Worm (Caenorhabditis elegans) whole organism, L3 larva: ENCODE results near the gene B0524.5.

Experiments
- R02D3.7 ChIP-seq: fragments of 150-350 bp; optimal IDR thresholded peaks from 2 replicates; lab custom pipeline; 2014; ENCODE audit warnings: missing biosample characterization, missing genetic modification characterization
- ZK546.5 ChIP-seq: sonication (generic microtip); optimal IDR thresholded peaks from 2 replicates; lab custom pipeline; 2017; ENCODE audit warnings: missing biosample characterization, missing genetic modification characterization
- aly-2 ChIP-seq: fragments of 150-350 bp; optimal IDR thresholded peaks from 2 replicates; lab custom pipeline; 2014; ENCODE audit warnings: missing biosample characterization, missing genetic modification characterization
- ama-1 ChIP-seq: fragments of 150-350 bp; optimal IDR thresholded peaks from 2 replicates; lab custom pipeline; 2018
- ceh-28 ChIP-seq: fragments of 150-350 bp; optimal IDR thresholded peaks from 2 replicates; lab custom pipeline; 2014; ENCODE audit warnings: missing biosample characterization, missing genetic modification reagents, missing genetic modification characterization
- ceh-82 ChIP-seq: fragments of 150-350 bp; optimal IDR thresholded peaks from 2 replicates; lab custom pipeline; 2014; ENCODE audit warnings: missing biosample characterization, missing genetic modification characterization
- ceh-9 ChIP-seq: sonication (generic microtip); optimal IDR thresholded peaks from 2 replicates; lab custom pipeline; 2018; ENCODE audit warnings: missing biosample characterization, missing genetic modification characterization
- daf-12 ChIP-seq: fragments of 150-350 bp; optimal IDR thresholded peaks from 2 replicates; lab custom pipeline; 2014; ENCODE audit warnings: missing biosample characterization, missing genetic modification reagents, missing genetic modification characterization
- egl-27 ChIP-seq: sonication (generic microtip); optimal IDR thresholded peaks from 4 replicates; lab custom pipeline; 2017; ENCODE audit warnings: missing biosample characterization, missing genetic modification reagents, missing genetic modification characterization
- egl-5 ChIP-seq: fragments of 150-350 bp; optimal IDR thresholded peaks from 2 replicates; lab custom pipeline; 2017; ENCODE audit warnings: missing biosample characterization, missing genetic modification reagents, missing genetic modification characterization, inconsistent platforms
- elt-1 ChIP-seq: fragments of 150-350 bp; optimal IDR thresholded peaks from 2 replicates; lab custom pipeline; 2014; ENCODE audit warnings: missing biosample characterization, missing genetic modification characterization
- elt-2 ChIP-seq: sonication (generic microtip); optimal IDR thresholded peaks from 2 replicates; lab custom pipeline; 2016; ENCODE audit warnings: missing genetic modification reagents, mild to moderate bottlenecking, missing genetic modification characterization, missing compliant biosample characterization
- elt-3 ChIP-seq, 3 experiments: fragments of 150-350 bp in 1 of 3; sonication (generic microtip) in 2 of 3; optimal IDR thresholded peaks; 2 replicates in 2 of 3; 4 replicates in 1 of 3; lab custom pipeline; 2014 to 2017; ENCODE audit warnings: missing biosample characterization in 3 of 3, missing genetic modification characterization in 3 of 3
- eor-1 ChIP-seq, 2 experiments: fragments of 150-350 bp; optimal IDR thresholded peaks; 2 replicates each; lab custom pipeline; 2014 to 2018; ENCODE audit warnings: missing biosample characterization in 2 of 2, missing genetic modification characterization in 2 of 2
- fkh-10 ChIP-seq: sonication (generic microtip); optimal IDR thresholded peaks from 2 replicates; lab custom pipeline; 2017; ENCODE audit warnings: missing biosample characterization, missing genetic modification reagents, missing genetic modification characterization
- fkh-2 ChIP-seq: fragments of 150-350 bp; optimal IDR thresholded peaks from 2 replicates; lab custom pipeline; 2014; ENCODE audit warnings: missing biosample characterization, missing genetic modification reagents, missing genetic modification characterization
- fos-1 ChIP-seq: fragments of 150-350 bp; optimal IDR thresholded peaks from 2 replicates; lab custom pipeline; 2014; ENCODE audit warnings: missing biosample characterization, missing genetic modification characterization
- hmg-11 ChIP-seq: sonication (generic microtip); optimal IDR thresholded peaks from 2 replicates; lab custom pipeline; 2016; ENCODE audit warnings: missing genetic modification characterization, missing compliant biosample characterization
- jun-1 ChIP-seq: fragments of 150-350 bp; optimal IDR thresholded peaks from 2 replicates; lab custom pipeline; 2014; ENCODE audit warnings: missing biosample characterization, missing genetic modification reagents, missing genetic modification characterization
- lin-15B ChIP-seq: fragments of 150-350 bp; optimal IDR thresholded peaks from 2 replicates; lab custom pipeline; 2014; ENCODE audit warnings: missing biosample characterization, missing genetic modification characterization
- lin-39 ChIP-seq: fragments of 150-350 bp; optimal IDR thresholded peaks from 2 replicates; lab custom pipeline; 2018; ENCODE audit warnings: missing biosample characterization, missing genetic modification reagents, missing genetic modification characterization
- lsy-12 ChIP-seq: sonication (generic microtip); optimal IDR thresholded peaks from 2 replicates; lab custom pipeline; 2016; ENCODE audit warnings: mild to moderate bottlenecking, missing genetic modification characterization, missing compliant biosample characterization
- mdl-1 ChIP-seq: fragments of 150-350 bp; optimal IDR thresholded peaks from 2 replicates; lab custom pipeline; 2014; ENCODE audit warnings: missing biosample characterization, missing genetic modification characterization
- mml-1 ChIP-seq: fragments of 150-350 bp; sonication (generic microtip); optimal IDR thresholded peaks from 3 replicates; lab custom pipeline; 2014; ENCODE audit warnings: missing biosample characterization, missing genetic modification characterization
- nfya-1 ChIP-seq: sonication (generic microtip); optimal IDR thresholded peaks from 2 replicates; lab custom pipeline; 2017; ENCODE audit warnings: missing genetic modification characterization, mild to moderate bottlenecking, missing compliant biosample characterization, antibody characterized with exemption, moderate library complexity; ENCODE audit not compliant: insufficient read depth
- nhr-11 ChIP-seq: fragments of 150-350 bp; optimal IDR thresholded peaks from 2 replicates; lab custom pipeline; 2014; ENCODE audit warnings: missing biosample characterization, missing genetic modification characterization
- nhr-12 ChIP-seq: fragments of 150-350 bp; optimal IDR thresholded peaks from 2 replicates; lab custom pipeline; 2014; ENCODE audit warnings: missing biosample characterization, missing genetic modification characterization
- nhr-23 ChIP-seq: fragments of 150-350 bp; optimal IDR thresholded peaks from 2 replicates; lab custom pipeline; 2014; ENCODE audit warnings: missing biosample characterization, missing genetic modification reagents, missing genetic modification characterization
- nhr-237 ChIP-seq: fragments of 150-350 bp; optimal IDR thresholded peaks from 2 replicates; lab custom pipeline; 2014; ENCODE audit warnings: missing biosample characterization, missing genetic modification characterization
- nhr-25 ChIP-seq: sonication (generic microtip); optimal IDR thresholded peaks from 2 replicates; lab custom pipeline; 2017; ENCODE audit warnings: missing biosample characterization, missing genetic modification characterization
- nhr-28 ChIP-seq: fragments of 150-350 bp; optimal IDR thresholded peaks from 2 replicates; lab custom pipeline; 2014; ENCODE audit warnings: missing biosample characterization, missing genetic modification characterization
- nhr-43 ChIP-seq: sonication (generic microtip); optimal IDR thresholded peaks from 2 replicates; lab custom pipeline; 2016; ENCODE audit warnings: mild to moderate bottlenecking, missing genetic modification characterization, missing compliant biosample characterization; ENCODE audit not compliant: poor library complexity, severe bottlenecking
- nhr-67 ChIP-seq: fragments of 150-350 bp; optimal IDR thresholded peaks from 2 replicates; lab custom pipeline; 2014; ENCODE audit warnings: missing biosample characterization, missing genetic modification characterization
- nhr-76 ChIP-seq: fragments of 150-350 bp; sonication (generic microtip); optimal IDR thresholded peaks from 5 replicates; lab custom pipeline; 2014; ENCODE audit warnings: missing biosample characterization, missing genetic modification characterization
- nhr-77 ChIP-seq: fragments of 150-350 bp; optimal IDR thresholded peaks from 2 replicates; lab custom pipeline; 2014; ENCODE audit warnings: missing biosample characterization, missing genetic modification characterization
- pha-4 ChIP-seq: fragments of 150-350 bp; optimal IDR thresholded peaks from 2 replicates; lab custom pipeline; 2014; ENCODE audit warnings: missing biosample characterization, missing genetic modification reagents, missing genetic modification characterization
- pqm-1 ChIP-seq: fragments of 150-350 bp; optimal IDR thresholded peaks from 2 replicates; lab custom pipeline; 2017; ENCODE audit warnings: missing biosample characterization, missing genetic modification characterization, inconsistent platforms
- sea-2 ChIP-seq: fragments of 150-350 bp; sonication (generic microtip); optimal IDR thresholded peaks from 4 replicates; lab custom pipeline; 2014; ENCODE audit warnings: missing biosample characterization, missing genetic modification reagents, missing genetic modification characterization
- skn-1 ChIP-seq: fragments of 150-350 bp; optimal IDR thresholded peaks from 2 replicates; lab custom pipeline; 2014; ENCODE audit warnings: missing biosample characterization, missing genetic modification characterization
- snpc-4 ChIP-seq: fragments of 150-350 bp; optimal IDR thresholded peaks from 2 replicates; lab custom pipeline; 2014; ENCODE audit warnings: missing biosample characterization, missing genetic modification characterization
- tbx-2 ChIP-seq: sonication (generic microtip); optimal IDR thresholded peaks from 2 replicates; lab custom pipeline; 2016; ENCODE audit warnings: mild to moderate bottlenecking, missing genetic modification characterization, missing compliant biosample characterization
- unc-39 ChIP-seq: sonication (generic microtip); optimal IDR thresholded peaks from 4 replicates; lab custom pipeline; 2017; ENCODE audit warnings: missing biosample characterization, missing genetic modification characterization
- unc-62 ChIP-seq: fragments of 150-350 bp; sonication (generic microtip); optimal IDR thresholded peaks from 4 replicates; lab custom pipeline; 2014; ENCODE audit warnings: missing biosample characterization, missing genetic modification reagents, missing genetic modification characterization
- zag-1 ChIP-seq: fragments of 150-350 bp; optimal IDR thresholded peaks from 2 replicates; lab custom pipeline; 2014; ENCODE audit warnings: missing biosample characterization, missing genetic modification characterization
- ztf-11 ChIP-seq: fragments of 150-350 bp; optimal IDR thresholded peaks from 2 replicates; lab custom pipeline; 2014; ENCODE audit warnings: missing biosample characterization, missing genetic modification characterization
- ztf-4 ChIP-seq: fragments of 150-350 bp; optimal IDR thresholded peaks from 2 replicates; lab custom pipeline; 2014; ENCODE audit warnings: missing biosample characterization, missing genetic modification characterization

B0524.5 gene

DNA sequence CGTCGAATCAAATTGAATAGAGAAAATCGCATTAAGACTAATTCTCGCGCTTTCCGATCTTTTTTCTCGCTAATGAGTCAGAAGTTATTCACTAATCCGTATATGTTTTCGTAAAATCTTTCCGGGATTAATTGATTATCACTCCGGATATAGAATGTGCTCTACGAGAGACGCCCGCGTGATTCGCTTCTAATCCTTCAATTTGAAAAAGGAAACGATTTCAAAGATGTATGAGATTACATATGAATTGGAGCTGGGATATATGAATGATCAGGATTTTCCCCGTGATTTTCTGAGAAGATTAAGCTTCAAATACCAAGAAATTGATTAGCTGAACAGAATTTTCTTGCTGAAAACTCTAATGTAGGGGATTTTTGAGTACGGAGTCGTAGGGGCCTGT is 28.8 kb upstream of the B0524.5 start:
- no peak for TF ChIP-seq zag-1 (tag; lab: Kevin White, UChicago)
- TF ChIP-seq egl-5 (tag; lab: Kevin White, UChicago): no peak
- TF ChIP-seq aly-2 (tag; lab: Kevin White, UChicago): no peak
- no peak for TF ChIP-seq lsy-12 (tag; lab: Kevin White, UChicago)
- TF ChIP-seq nhr-12 (tag; lab: Kevin White, UChicago): no peak
- no peak for TF ChIP-seq pqm-1
- TF ChIP-seq elt-2: no peak
- TF ChIP-seq ztf-4 (tag; lab: Kevin White, UChicago): no peak
- TF ChIP-seq unc-62: no peak
- TF ChIP-seq nhr-25 (tag; lab: Kevin White, UChicago): no peak
- TF ChIP-seq R02D3.7 (tag; lab: Kevin White, UChicago): no peak
- TF ChIP-seq lin-39 (tag; lab: Kevin White, UChicago): no peak
- TF ChIP-seq fkh-10 (GFP tag; lab: Kevin White, UChicago): no peak
- no peak for TF ChIP-seq eor-1 (tag; optimal IDR thresholded peaks at IDR 0.05; lab: Kevin White, UChicago)
- no peak for TF ChIP-seq nhr-23 (tag; lab: Kevin White, UChicago)
- TF ChIP-seq daf-12 (tag; lab: Kevin White, UChicago): no peak
- TF ChIP-seq ama-1 (lab: Kevin White, UChicago): no peak
- no peak for TF ChIP-seq skn-1 (tag; lab: Kevin White, UChicago)
- TF ChIP-seq nhr-11 (tag; lab: Kevin White, UChicago): no peak
- TF ChIP-seq ztf-11 (tag; lab: Kevin White, UChicago): no peak

DNA sequence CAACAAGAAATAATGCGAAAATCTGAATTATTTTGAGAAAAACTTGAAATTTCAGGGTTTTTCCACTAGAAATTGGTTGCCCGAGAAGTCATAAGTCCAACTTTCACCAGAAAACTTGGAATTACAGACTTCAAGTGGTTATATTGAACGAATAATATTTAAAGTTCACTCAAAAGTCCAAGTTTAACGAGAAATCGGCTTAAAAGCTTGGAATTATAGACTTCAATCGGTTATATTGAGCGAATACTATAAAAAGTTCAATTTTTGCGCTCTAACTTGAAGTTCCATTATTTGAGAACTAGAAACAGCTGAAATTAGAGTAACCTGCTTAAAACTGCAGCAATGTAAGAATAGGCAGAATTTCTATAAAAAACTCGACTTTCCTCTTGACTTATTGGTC is 28.4 kb upstream of the B0524.5 start:
- TF ChIP-seq lsy-12 (tag; lab: Kevin White, UChicago) (no peak), unc-62 (no peak), elt-1 (no peak), nhr-67 (no peak)

DNA sequence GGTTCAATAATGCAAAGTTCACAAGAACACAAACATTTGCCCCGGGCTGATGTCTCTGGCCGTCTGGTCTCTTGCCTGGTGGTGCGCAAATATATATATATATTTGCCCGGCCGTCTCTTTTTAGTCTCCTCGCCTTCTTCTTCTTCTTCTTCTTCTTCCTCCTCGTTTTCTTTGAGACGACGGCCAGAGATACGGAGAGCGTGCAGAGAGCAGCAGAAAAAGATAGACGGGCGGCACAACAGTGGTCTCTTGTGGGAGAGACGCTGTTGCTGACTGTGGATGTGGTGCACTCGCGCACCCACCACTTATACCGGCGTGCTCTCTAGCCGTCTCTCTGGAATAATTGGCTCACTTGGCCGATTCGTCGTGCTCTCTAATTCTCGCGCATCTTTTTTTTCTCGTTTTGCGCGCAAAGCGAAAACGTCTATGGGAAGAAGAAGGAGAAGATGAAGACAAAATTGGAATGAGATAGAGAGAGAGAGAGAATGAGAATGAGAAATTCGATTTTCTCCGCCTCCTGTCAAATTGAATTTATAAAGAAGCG is 27.5 kb upstream of the B0524.5 start:
- TF ChIP-seq elt-1 (peak; percentile 70), fkh-10 (GFP tag; lab: Kevin White, UChicago) (peak; percentile 93), nhr-237 (tag; lab: Kevin White, UChicago) (no peak), elt-2 (peak; percentile 92), eor-1 (tag; optimal IDR thresholded peaks at IDR 0.05; lab: Kevin White, UChicago) (peak in 1 of 2 experiments; percentile 55), egl-27 (peak; percentile 86), nhr-43 (peak; percentile 97), fos-1 (tag; lab: Kevin White, UChicago) (peak; percentile 54), R02D3.7 (tag; lab: Kevin White, UChicago) (peak; percentile 72), ZK546.5 (tag; lab: Kevin White, UChicago) (no peak), lin-39 (tag; lab: Kevin White, UChicago) (peak; percentile 35), nhr-28 (tag; lab: Kevin White, UChicago) (no peak), zag-1 (tag; lab: Kevin White, UChicago) (peak; percentile 71), nhr-77 (tag; lab: Kevin White, UChicago) (peak; percentile 42), daf-12 (tag; lab: Kevin White, UChicago) (peak; percentile 25), nhr-25 (tag; lab: Kevin White, UChicago) (peak; percentile 88), jun-1 (peak; percentile 96), pqm-1 (peak; percentile 80), mdl-1 (tag; lab: Kevin White, UChicago) (peak; percentile 87), skn-1 (tag; lab: Kevin White, UChicago) (peak; percentile 71), nhr-67 (no peak), ceh-9 (no peak), nhr-76 (no peak), ztf-11 (tag; lab: Kevin White, UChicago) (no peak), hmg-11 (tag; lab: Kevin White, UChicago) (peak; percentile 94), ztf-4 (tag; lab: Kevin White, UChicago) (peak; percentile 36), nhr-23 (tag; lab: Kevin White, UChicago) (peak; percentile 95), lsy-12 (tag; lab: Kevin White, UChicago) (peak; percentile 89), snpc-4 (tag; lab: Kevin White, UChicago) (peak; percentile 73), pha-4 (tag; lab: Kevin White, UChicago) (peak; percentile 94), egl-5 (tag; lab: Kevin White, UChicago) (peak; percentile 52), lin-15B (peak; percentile 63), nhr-11 (tag; lab: Kevin White, UChicago) (peak; percentile 90), unc-39 (tag; lab: Kevin White, UChicago) (no peak), ceh-82 (tag; lab: Kevin White, UChicago) (peak; percentile 52), nfya-1 (tag; lab: Kevin White, UChicago) (peak; percentile 91), aly-2 (tag; lab: Kevin White, UChicago) (no peak), ama-1 (lab: Kevin White, UChicago) (peak; percentile 29), unc-62 (peak; percentile 39), tbx-2 (tag; lab: Kevin White, UChicago) (peak; percentile 96), nhr-12 (tag; lab: Kevin White, UChicago) (no peak), sea-2 (GFP tag; lab: Kevin White, UChicago) (peak; percentile 11), elt-3 (tag; optimal IDR thresholded peaks at IDR 0.05; lab: Kevin White, UChicago) (peak; percentile 4 to 82 (median 31)), ceh-28 (peak; percentile 91), fkh-2 (no peak), mml-1 (no peak)
